Worm (Caenorhabditis elegans) whole organism, early embryonic: ENCODE measurements around the gene gst-23.

Experiments
- B0310.2 ChIP-seq: sonication (generic microtip); optimal IDR thresholded peaks from 2 replicates; lab custom pipeline; 2016; ENCODE audit warnings: mild to moderate bottlenecking, missing genetic modification characterization, missing compliant biosample characterization
- F13C5.2 ChIP-seq: sonication (generic microtip); optimal IDR thresholded peaks from 2 replicates; lab custom pipeline; 2017; ENCODE audit warnings: mild to moderate bottlenecking, missing genetic modification characterization, inconsistent platforms, missing compliant biosample characterization
- aly-1 ChIP-seq: sonication (generic microtip); optimal IDR thresholded peaks from 2 replicates; lab custom pipeline; 2016; ENCODE audit warnings: missing genetic modification characterization, missing compliant biosample characterization
- ama-1 ChIP-seq: fragments of 150-350 bp; optimal IDR thresholded peaks from 2 replicates; lab custom pipeline; 2014
- ceh-13 ChIP-seq: fragments of 200-800 bp; sonication (Bioruptor generic); optimal IDR thresholded peaks from 2 replicates; lab custom pipeline; 2018; ENCODE audit warnings: mild to moderate bottlenecking, missing genetic modification characterization, missing compliant biosample characterization
- ceh-36 ChIP-seq: sonication (generic microtip); optimal IDR thresholded peaks from 2 replicates; lab custom pipeline; 2016; ENCODE audit warnings: missing genetic modification characterization, inconsistent platforms, missing compliant biosample characterization
- ets-7 ChIP-seq: sonication (generic microtip); optimal IDR thresholded peaks from 2 replicates; lab custom pipeline; 2016; ENCODE audit warnings: missing genotype, missing genetic modification characterization, missing compliant biosample characterization
- flt-1 ChIP-seq: fragments of 200-800 bp; sonication (Bioruptor generic); IDR thresholded peaks from 2 replicates; pipeline ENCODE4 v1.3.6; 2022; ENCODE audit warnings: missing genetic modification characterization, missing compliant biosample characterization
- hmbx-1 ChIP-seq: sonication (generic microtip); optimal IDR thresholded peaks from 2 replicates; lab custom pipeline; 2016; ENCODE audit warnings: mild to moderate bottlenecking, missing genetic modification characterization, missing compliant biosample characterization
- hmg-4 ChIP-seq: fragments of 200-800 bp; sonication (Bioruptor generic); optimal IDR thresholded peaks from 2 replicates; lab custom pipeline; 2018; ENCODE audit warnings: mild to moderate bottlenecking, missing genetic modification characterization, missing compliant biosample characterization
- hnd-1 ChIP-seq: sonication (generic microtip); optimal IDR thresholded peaks from 2 replicates; lab custom pipeline; 2016; ENCODE audit warnings: missing genetic modification characterization, missing compliant biosample characterization
- pes-1 ChIP-seq: fragments of 200-800 bp; sonication (Bioruptor generic); IDR thresholded peaks from 2 replicates; pipeline ENCODE4 v1.3.6; 2022; ENCODE audit warnings: missing genetic modification reagents, missing genetic modification characterization, missing compliant biosample characterization
- scrt-1 ChIP-seq: fragments of 200-800 bp; sonication (Bioruptor generic); IDR thresholded peaks from 2 replicates; pipeline ENCODE4 v1.3.6; 2022; ENCODE audit warnings: missing genetic modification characterization, missing compliant biosample characterization
- sea-1 ChIP-seq: fragments of 200-800 bp; sonication (Bioruptor generic); conservative IDR thresholded peaks from 2 replicates; pipeline ENCODE4 v1.3.6; 2022; ENCODE audit warnings: missing genetic modification characterization, missing compliant biosample characterization
- tbx-11 ChIP-seq: fragments of 200-800 bp; sonication (Bioruptor generic); IDR thresholded peaks from 2 replicates; pipeline ENCODE4 v1.3.6; 2022; ENCODE audit warnings: missing genetic modification characterization, missing compliant biosample characterization
- tbx-37 ChIP-seq: fragments of 200-800 bp; sonication (Bioruptor generic); conservative IDR thresholded peaks from 2 replicates; pipeline ENCODE4 v1.3.6; 2022; ENCODE audit warnings: missing genetic modification reagents, missing genetic modification characterization, missing compliant biosample characterization
- tra-4 ChIP-seq: sonication (generic microtip); optimal IDR thresholded peaks from 2 replicates; lab custom pipeline; 2017; ENCODE audit warnings: missing genetic modification characterization, missing compliant biosample characterization

gst-23 gene

ce11 chrV:3242984-3243383, at the start of gene gst-23:
TSS of gene gst-23 (plus strand) at chrV:3243284.
- TF ChIP-seq tbx-37 (GFP tag; lab: Robert Waterston, UW) (no peak), ama-1 (lab: Kevin White, UChicago) (no peak), aly-1 (tag; lab: Kevin White, UChicago) (no peak), tbx-11 (no peak), flt-1 (no peak), hnd-1 (tag; lab: Kevin White, UChicago) (no peak)

ce11 chrV:3194952-3195450, 48.1 kb upstream of the gst-23 start, which contains the start of gene Y73C8B.2:
TSS of gene Y73C8B.2 (minus strand) at chrV:3195002.
- TF ChIP-seq ama-1 (lab: Kevin White, UChicago), result no peak
- TF ChIP-seq scrt-1, result no peak
- TF ChIP-seq tbx-11, result peak; percentile 39; the same call in 1 of the 2 replicates
- peak; percentile 5 for TF ChIP-seq F13C5.2 (tag; lab: Kevin White, UChicago)
- TF ChIP-seq flt-1, result no peak
- no peak for TF ChIP-seq hnd-1 (tag; lab: Kevin White, UChicago)
- no peak for TF ChIP-seq aly-1 (tag; lab: Kevin White, UChicago)
- no peak for TF ChIP-seq ceh-36
- TF ChIP-seq tra-4 (tag; lab: Kevin White, UChicago), result no peak

DNA sequence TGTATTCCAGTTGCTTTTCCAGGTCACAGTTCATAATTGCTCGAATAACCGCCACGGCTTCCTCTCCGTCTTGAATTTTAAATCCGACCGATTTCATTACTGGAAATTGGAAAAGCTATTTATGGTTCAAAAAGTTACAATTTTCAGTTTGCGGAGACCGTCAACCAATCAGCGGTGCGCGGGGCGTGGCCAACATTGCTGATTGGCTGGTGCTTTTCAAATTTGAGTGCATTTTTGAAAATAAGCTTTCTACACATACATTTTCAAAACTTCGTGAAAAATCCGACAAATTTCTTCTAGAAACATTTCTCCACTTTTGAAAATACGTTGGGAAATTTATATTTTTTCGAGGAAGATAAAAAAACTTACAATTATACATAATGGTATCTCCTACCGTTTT, 47.3 kb upstream of the gst-23 start:
- TF ChIP-seq hnd-1 (tag; lab: Kevin White, UChicago) (no peak), ceh-13 (GFP tag; lab: Kevin White, UChicago) (no peak), sea-1 (GFP tag; lab: Robert Waterston, UW) (no peak)

ce11 chrV:3196832-3197329, 46.2 kb upstream of the gst-23 start, which contains the start of the genes Y73C8B.1 and Y73C8B.5:
TSS of gene Y73C8B.1 (minus strand) at chrV:3196882.
TSS of gene Y73C8B.5 (plus strand) at chrV:3197268.
- TF ChIP-seq ets-7 (tag; lab: Kevin White, UChicago), result no peak
- TF ChIP-seq tra-4 (tag; lab: Kevin White, UChicago), result no peak
- TF ChIP-seq scrt-1, result no peak
- TF ChIP-seq B0310.2 (tag; lab: Kevin White, UChicago), result no peak
- TF ChIP-seq aly-1 (tag; lab: Kevin White, UChicago), result no peak
- TF ChIP-seq ceh-36, result no peak
- no peak for TF ChIP-seq hmbx-1 (tag; lab: Kevin White, UChicago)
- TF ChIP-seq F13C5.2 (tag; lab: Kevin White, UChicago), result no peak
- no peak for TF ChIP-seq hmg-4 (GFP tag; lab: Kevin White, UChicago)
- no peak for TF ChIP-seq tbx-11
- TF ChIP-seq flt-1, result no peak
- no peak for TF ChIP-seq ceh-13 (GFP tag; lab: Kevin White, UChicago)
- TF ChIP-seq sea-1 (GFP tag; lab: Robert Waterston, UW), result no peak
- no peak for TF ChIP-seq hnd-1 (tag; lab: Kevin White, UChicago)
- TF ChIP-seq tbx-37 (GFP tag; lab: Robert Waterston, UW), result no peak
- no peak for TF ChIP-seq ama-1 (lab: Kevin White, UChicago)
- TF ChIP-seq pes-1 (GFP tag; lab: Robert Waterston, UW), result no peak

- TF ChIP-seq ets-7 (tag; lab: Kevin White, UChicago) (no peak), ceh-36 (no peak), hnd-1 (tag; lab: Kevin White, UChicago) (no peak), aly-1 (tag; lab: Kevin White, UChicago) (no peak), hmg-4 (GFP tag; lab: Kevin White, UChicago) (no peak), F13C5.2 (tag; lab: Kevin White, UChicago) (no peak), tbx-11 (no peak), ceh-13 (GFP tag; lab: Kevin White, UChicago) (no peak), tra-4 (tag; lab: Kevin White, UChicago) (no peak), ama-1 (lab: Kevin White, UChicago) (no peak), flt-1 (no peak), B0310.2 (tag; lab: Kevin White, UChicago) (no peak), scrt-1 (no peak), tbx-37 (GFP tag; lab: Robert Waterston, UW) (no peak)
Observed at ce11 chrV:3200323-3200722, 42.8 kb upstream of the gst-23 start, which contains the start of gene K08D9.4. TSS of gene K08D9.4 (minus strand) at chrV:3200423.

- TF ChIP-seq sea-1 (GFP tag; lab: Robert Waterston, UW) (no peak), ama-1 (lab: Kevin White, UChicago) (no peak), hnd-1 (tag; lab: Kevin White, UChicago) (no peak), aly-1 (tag; lab: Kevin White, UChicago) (no peak), B0310.2 (tag; lab: Kevin White, UChicago) (no peak), tra-4 (tag; lab: Kevin White, UChicago) (no peak), hmg-4 (GFP tag; lab: Kevin White, UChicago) (no peak), hmbx-1 (tag; lab: Kevin White, UChicago) (no peak), ceh-36 (no peak), scrt-1 (no peak), tbx-37 (GFP tag; lab: Robert Waterston, UW) (no peak), ceh-13 (GFP tag; lab: Kevin White, UChicago) (no peak), pes-1 (GFP tag; lab: Robert Waterston, UW) (no peak), F13C5.2 (tag; lab: Kevin White, UChicago) (no peak), ets-7 (tag; lab: Kevin White, UChicago) (no peak), flt-1 (no peak), tbx-11 (no peak)
Observed at ce11 chrV:3204433-3204832, 38.7 kb upstream of the gst-23 start.

DNA sequence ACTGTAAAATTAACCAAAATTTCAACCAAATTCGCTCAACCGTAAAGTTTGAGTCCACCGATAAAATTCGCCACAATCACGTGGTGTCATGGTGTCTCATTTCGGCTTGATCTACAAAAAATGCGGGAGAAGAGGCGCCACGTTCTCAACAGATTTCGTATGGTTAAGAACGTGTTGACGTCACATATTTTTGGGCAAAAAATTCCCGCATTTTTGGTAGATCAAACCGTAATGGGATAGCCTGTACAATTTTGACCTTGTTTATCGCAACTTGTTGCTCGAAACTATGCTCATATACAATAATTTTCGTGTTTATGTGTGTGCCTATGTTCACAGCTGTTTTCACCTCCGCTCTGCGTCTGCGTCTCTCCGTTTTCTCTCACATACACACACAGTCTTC, 34.1 kb upstream of the gst-23 start:
- TF ChIP-seq sea-1 (GFP tag; lab: Robert Waterston, UW) (no peak), ceh-13 (GFP tag; lab: Kevin White, UChicago) (no peak)
